Fruit fly (Drosophila melanogaster): ENCODE measurements around the gene CG13312.

- no peak for TF ChIP-seq toe (GFP tag; optimal IDR thresholded peaks at IDR 0.05)
- TF ChIP-seq Mnt (GFP tag; optimal IDR thresholded peaks at IDR 0.05) = no peak
- no peak for TF ChIP-seq CG14711 (tag; optimal IDR thresholded peaks at IDR 0.05)
Measured at dm6 chr3L:8772998-8773684, 33.9 kb downstream of the CG13312 start.

Data from whole organism, adult.